Fruit fly (Drosophila melanogaster) whole organism, embryonic: Measurements from ENCODE around the gene rempA.

ENCODE experiments used
- BEAF-32 ChIP-seq: fragments of 200-800 bp; sonication (Bioruptor generic); optimal IDR thresholded peaks from 3 replicates; lab custom pipeline; 2017; ENCODE audit warnings: missing biosample characterization, missing genetic modification characterization, mild to moderate bottlenecking, moderate library complexity, missing genetic modification reagents
- Bteb2 ChIP-seq: fragments of 200-800 bp; sonication (Bioruptor generic); optimal IDR thresholded peaks from 2 replicates; lab custom pipeline; 2016; ENCODE audit warnings: missing biosample characterization, missing genetic modification characterization
- CG11085 ChIP-seq: fragments of 200-800 bp; sonication (Bioruptor generic); IDR thresholded peaks from 2 replicates; pipeline ENCODE4 v1.3.6; 2022; ENCODE audit warnings: missing biosample characterization, missing genetic modification characterization
- CG14860 ChIP-seq: fragments of 200-800 bp; sonication (Bioruptor generic); IDR thresholded peaks from 3 replicates; pipeline ENCODE4 v1.3.6; 2022; ENCODE audit warnings: missing biosample characterization, missing genetic modification characterization; ENCODE audit not compliant: partially characterized antibody
- CG1603 ChIP-seq: fragments of 200-800 bp; sonication (Bioruptor generic); optimal IDR thresholded peaks from 2 replicates; lab custom pipeline; 2019; ENCODE audit warnings: missing biosample characterization, mild to moderate bottlenecking, missing genetic modification characterization, moderate library complexity
- CG16779 ChIP-seq: fragments of 200-800 bp; sonication (Bioruptor generic); IDR thresholded peaks from 2 replicates; pipeline ENCODE4 v1.3.6; 2022; ENCODE audit warnings: missing biosample characterization, missing genetic modification characterization
- CG16813 ChIP-seq: fragments of 200-800 bp; sonication (Bioruptor generic); IDR thresholded peaks from 3 replicates; pipeline ENCODE4 v1.3.6; 2022; ENCODE audit warnings: missing biosample characterization, missing genetic modification characterization; ENCODE audit not compliant: partially characterized antibody
- CG1832 ChIP-seq: fragments of 200-800 bp; sonication (Bioruptor generic); optimal IDR thresholded peaks from 2 replicates; lab custom pipeline; 2017; ENCODE audit warnings: missing biosample characterization, mild to moderate bottlenecking, missing genetic modification characterization, inconsistent platforms
- CG18476 ChIP-seq: fragments of 200-800 bp; sonication (Bioruptor generic); optimal IDR thresholded peaks from 2 replicates; lab custom pipeline; 2016; ENCODE audit warnings: missing biosample characterization, mild to moderate bottlenecking, missing genetic modification characterization
- CG2116 ChIP-seq: fragments of 200-800 bp; sonication (Bioruptor generic); optimal IDR thresholded peaks from 3 replicates; lab custom pipeline; 2018; ENCODE audit warnings: missing biosample characterization, mild to moderate bottlenecking, missing genetic modification characterization
- CG2712 ChIP-seq: fragments of 200-800 bp; optimal IDR thresholded peaks from 3 replicates; lab custom pipeline; 2019; ENCODE audit warnings: missing biosample characterization, mild to moderate bottlenecking, missing genetic modification characterization, moderate library complexity
- CG3065 ChIP-seq: fragments of 200-800 bp; sonication (Bioruptor generic); optimal IDR thresholded peaks from 2 replicates; lab custom pipeline; 2016; ENCODE audit warnings: missing biosample characterization, missing genetic modification characterization
- CG4328 ChIP-seq: fragments of 200-800 bp; sonication (Bioruptor generic); optimal IDR thresholded peaks from 3 replicates; lab custom pipeline; 2017; ENCODE audit warnings: missing biosample characterization, missing genetic modification reagents, missing genetic modification characterization
- CG6175 ChIP-seq: fragments of 200-800 bp; sonication (Bioruptor generic); IDR thresholded peaks from 3 replicates; pipeline ENCODE4 v1.3.6; 2022; ENCODE audit warnings: missing biosample characterization, missing genetic modification characterization
- CG6683 ChIP-seq: fragments of 200-800 bp; sonication (Bioruptor generic); optimal IDR thresholded peaks from 2 replicates; lab custom pipeline; 2017; ENCODE audit warnings: missing biosample characterization, mild to moderate bottlenecking, missing genetic modification characterization, missing genetic modification reagents
- CG6791 ChIP-seq: fragments of 200-800 bp; sonication (Bioruptor generic); IDR thresholded peaks from 3 replicates; pipeline ENCODE4 v1.3.6; 2022; ENCODE audit warnings: missing biosample characterization, missing genetic modification characterization; ENCODE audit not compliant: partially characterized antibody
- CG7963 ChIP-seq: fragments of 200-800 bp; sonication (Bioruptor generic); IDR thresholded peaks from 3 replicates; pipeline ENCODE4 v1.3.6; 2022; ENCODE audit warnings: missing biosample characterization, missing genetic modification characterization; ENCODE audit not compliant: partially characterized antibody
- Deaf1 ChIP-seq: fragments of 200-800 bp; optimal IDR thresholded peaks from 3 replicates; lab custom pipeline; 2019; ENCODE audit warnings: missing biosample characterization, mild to moderate bottlenecking, missing genetic modification characterization, moderate library complexity
- Dp ChIP-seq: fragments of 200-800 bp; sonication (Bioruptor generic); optimal IDR thresholded peaks from 2 replicates; lab custom pipeline; 2018; ENCODE audit warnings: missing biosample characterization, mild to moderate bottlenecking, missing genetic modification characterization, moderate library complexity
- Dref ChIP-seq: fragments of 200-800 bp; sonication (Bioruptor generic); IDR thresholded peaks from 2 replicates; pipeline ENCODE4 v1.3.6; 2022; ENCODE audit warnings: missing biosample characterization, missing genetic modification characterization
- Drgx ChIP-seq: fragments of 200-800 bp; sonication (Bioruptor generic); IDR thresholded peaks from 2 replicates; pipeline ENCODE4 v1.3.6; 2022; ENCODE audit warnings: missing biosample characterization, missing genetic modification characterization
- E2f1 ChIP-seq: fragments of 200-800 bp; sonication (Bioruptor generic); IDR thresholded peaks from 2 replicates; pipeline ENCODE4 v1.3.6; 2022; ENCODE audit warnings: missing biosample characterization, missing genetic modification characterization
- Eip74EF ChIP-seq, 2 experiments: fragments of 200-800 bp in 1 of 2; fragments of >200 bp in 1 of 2; sonication (Bioruptor generic) in 1 of 2; optimal IDR thresholded peaks; 2 replicates each; lab custom pipeline; 2017 to 2019; ENCODE audit warnings: missing biosample characterization in 2 of 2, missing genetic modification characterization in 2 of 2, mild to moderate bottlenecking in 1 of 2, moderate library complexity in 1 of 2
- Ets65A ChIP-seq: fragments of 200-800 bp; sonication (Bioruptor generic); peaks from one replicate; lab custom pipeline; 2016; ENCODE audit warnings: missing biosample characterization, missing genetic modification characterization
- Ets97D ChIP-seq: fragments of 200-800 bp; sonication (Bioruptor generic); optimal IDR thresholded peaks from 3 replicates; lab custom pipeline; 2016; ENCODE audit warnings: missing biosample characterization, missing genetic modification characterization
- Hey ChIP-seq: fragments of 200-800 bp; sonication (Bioruptor generic); optimal IDR thresholded peaks from 3 replicates; lab custom pipeline; 2018; ENCODE audit warnings: missing biosample characterization, mild to moderate bottlenecking, missing genetic modification characterization
- HmgZ ChIP-seq: fragments of 200-800 bp; sonication (Bioruptor generic); optimal IDR thresholded peaks from 2 replicates; lab custom pipeline; 2018; ENCODE audit warnings: missing biosample characterization, mild to moderate bottlenecking, missing genetic modification characterization
- Med ChIP-seq: fragments of 200-800 bp; sonication (Bioruptor generic); peaks from one replicate; lab custom pipeline; 2016; ENCODE audit warnings: missing biosample characterization, missing genetic modification characterization, mild to moderate bottlenecking, inconsistent platforms, moderate library complexity
- Nf-YB ChIP-seq: fragments of 200-800 bp; sonication (Bioruptor generic); optimal IDR thresholded peaks from 3 replicates; lab custom pipeline; 2019; ENCODE audit warnings: missing biosample characterization, mild to moderate bottlenecking, missing genetic modification characterization, moderate library complexity
- Nf-YC ChIP-seq: fragments of 200-800 bp; optimal IDR thresholded peaks from 3 replicates; lab custom pipeline; 2019; ENCODE audit warnings: missing biosample characterization, mild to moderate bottlenecking, missing genetic modification characterization, moderate library complexity
- Sin3A ChIP-seq: fragments of >200 bp; optimal IDR thresholded peaks from 2 replicates; lab custom pipeline; 2018
- Sry-δ ChIP-seq: fragments of 200-800 bp; sonication (Bioruptor generic); optimal IDR thresholded peaks from 2 replicates; lab custom pipeline; 2016; ENCODE audit warnings: missing biosample characterization, missing genetic modification characterization
- Stat92E ChIP-seq, 3 experiments: fragments of >200 bp in 2 of 3; fragments of 200-800 bp in 1 of 3; sonication (Bioruptor generic) in 1 of 3; optimal IDR thresholded peaks; 2 replicates each; lab custom pipeline; 2017 to 2019; ENCODE audit warnings: missing biosample characterization in 3 of 3, missing genetic modification characterization in 3 of 3, mild to moderate bottlenecking in 1 of 3, moderate library complexity in 1 of 3
- Xbp1 ChIP-seq: fragments of 200-800 bp; sonication (Bioruptor generic); optimal IDR thresholded peaks from 3 replicates; lab custom pipeline; 2016; ENCODE audit warnings: missing biosample characterization, mild to moderate bottlenecking, missing genetic modification characterization
- btn ChIP-seq: fragments of 200-800 bp; sonication (Bioruptor generic); optimal IDR thresholded peaks from 2 replicates; lab custom pipeline; 2016; ENCODE audit warnings: missing biosample characterization, missing genetic modification characterization
- cg ChIP-seq: fragments of 200-800 bp; sonication (Bioruptor generic); optimal IDR thresholded peaks from 3 replicates; lab custom pipeline; 2019; ENCODE audit warnings: missing biosample characterization, mild to moderate bottlenecking, missing genetic modification characterization, moderate library complexity
- chinmo ChIP-seq: fragments of 200-800 bp; sonication (Bioruptor generic); IDR thresholded peaks from 4 replicates; pipeline ENCODE4 v1.3.6; 2022; ENCODE audit warnings: missing biosample characterization, missing genetic modification characterization; ENCODE audit not compliant: partially characterized antibody
- crol ChIP-seq: fragments of 200-800 bp; sonication (Bioruptor generic); IDR thresholded peaks from 2 replicates; pipeline ENCODE4 v1.3.6; 2022; ENCODE audit warnings: missing biosample characterization, missing genetic modification characterization
- dpn ChIP-seq, 2 experiments: fragments of 200-800 bp; sonication (Bioruptor generic); optimal IDR thresholded peaks; 3 replicates each; lab custom pipeline; 2016; ENCODE audit warnings: missing biosample characterization in 2 of 2, missing genetic modification characterization in 2 of 2
- gsb ChIP-seq: fragments of 200-800 bp; sonication (Bioruptor generic); IDR thresholded peaks from 2 replicates; pipeline ENCODE4 v1.3.6; 2022; ENCODE audit warnings: missing biosample characterization, missing genetic modification characterization
- jigr1 ChIP-seq: fragments of 200-800 bp; sonication (Bioruptor generic); IDR thresholded peaks from 3 replicates; pipeline ENCODE4 v1.3.6; 2022; ENCODE audit warnings: missing biosample characterization, missing genetic modification characterization
- mirr ChIP-seq: fragments of 200-800 bp; sonication (Bioruptor generic); optimal IDR thresholded peaks from 3 replicates; lab custom pipeline; 2018; ENCODE audit warnings: missing biosample characterization, mild to moderate bottlenecking, missing genetic modification characterization
- nerfin-2 ChIP-seq: fragments of 200-800 bp; sonication (Bioruptor generic); IDR thresholded peaks from 2 replicates; pipeline ENCODE4 v1.3.6; 2022; ENCODE audit warnings: missing biosample characterization, missing genetic modification characterization; ENCODE audit not compliant: partially characterized antibody
- p53 ChIP-seq: fragments of 200-800 bp; sonication (Bioruptor generic); optimal IDR thresholded peaks from 2 replicates; lab custom pipeline; 2016; ENCODE audit warnings: missing biosample characterization, missing genetic modification characterization
- pb ChIP-seq: fragments of 200-800 bp; sonication (Bioruptor generic); optimal IDR thresholded peaks from 3 replicates; lab custom pipeline; 2016; ENCODE audit warnings: missing biosample characterization, missing genetic modification characterization
- so ChIP-seq: fragments of 200-800 bp; sonication (Bioruptor generic); IDR thresholded peaks from 3 replicates; pipeline ENCODE4 v1.3.6; 2022; ENCODE audit warnings: missing biosample characterization, missing genetic modification characterization
- tna ChIP-seq: fragments of 200-800 bp; sonication (Bioruptor generic); IDR thresholded peaks from 2 replicates; pipeline ENCODE4 v1.3.6; 2022; ENCODE audit warnings: missing biosample characterization, missing genetic modification characterization; ENCODE audit not compliant: partially characterized antibody

Gene rempA

dm6 chr2L:549637-550036 is 10.5 kb downstream of the rempA start (continued):
- peak; percentile 74 for TF ChIP-seq CG6791 (GFP tag; lab: Robert Waterston, UW)
- TF ChIP-seq so (GFP tag; lab: Robert Waterston, UW) = no peak
- TF ChIP-seq CG7963 (GFP tag; lab: Robert Waterston, UW) = peak; percentile 77
- peak; percentile 73 for TF ChIP-seq CG14860 (GFP tag; lab: Robert Waterston, UW)
- TF ChIP-seq BEAF-32 = no peak
- TF ChIP-seq Eip74EF (GFP tag; optimal IDR thresholded peaks at IDR 0.05; lab: Kevin White, UChicago) = no peak
- TF ChIP-seq tna = peak; percentile 46; the same call in 1 of the 2 replicates
- no peak for TF ChIP-seq crol (GFP tag; lab: Robert Waterston, UW)
- TF ChIP-seq mirr (GFP tag; lab: Kevin White, UChicago) = no peak
- TF ChIP-seq Hey (tag; lab: Kevin White, UChicago) = peak; percentile 90
- no peak for TF ChIP-seq Dref
- 0 out of 3 replicates have a peak, but pooled peaks have one; percentile 38 for TF ChIP-seq CG16813 (GFP tag; lab: Robert Waterston, UW)
- no peak for TF ChIP-seq Bteb2
- no peak for TF ChIP-seq CG11085 (GFP tag; lab: Robert Waterston, UW)
- no peak for TF ChIP-seq E2f1
- TF ChIP-seq CG6683 (GFP tag; lab: Kevin White, UChicago) = no peak
- no peak for TF ChIP-seq gsb (GFP tag; lab: Robert Waterston, UW)
- TF ChIP-seq pb (GFP tag; lab: Kevin White, UChicago) = no peak
- no peak for TF ChIP-seq CG4328

dm6 chr2L:547978-548377 is 12.1 kb downstream of the rempA start:
- TF ChIP-seq Nf-YC (tag; lab: Kevin White, UChicago) = peak; percentile 96
- TF ChIP-seq cg (GFP tag; lab: Kevin White, UChicago) = peak; percentile 36
- TF ChIP-seq Deaf1 (tag; lab: Kevin White, UChicago) = peak; percentile 33
- 0 out of 4 replicates have a peak, but pooled peaks have one; percentile 13 for TF ChIP-seq chinmo (GFP tag; lab: Robert Waterston, UW)
- no peak for TF ChIP-seq Drgx (GFP tag; lab: Robert Waterston, UW)
- TF ChIP-seq CG1832 = peak; percentile 18
- TF ChIP-seq Nf-YB = peak; percentile 93
- TF ChIP-seq Ets65A (GFP tag; lab: Kevin White, UChicago) = peak; percentile 61
- no peak for TF ChIP-seq jigr1

- TF ChIP-seq nerfin-2 (peak; percentile 51; the same call in 1 of the 2 replicates), CG16779 (no peak), Ets97D (GFP tag; lab: Kevin White, UChicago) (peak; percentile 42), CG2712 (tag; lab: Kevin White, UChicago) (no peak), CG2116 (GFP tag; lab: Kevin White, UChicago) (peak; percentile 68), dpn (GFP tag; optimal IDR thresholded peaks at IDR 0.05; lab: Kevin White, UChicago) (no peak), HmgZ (tag; lab: Kevin White, UChicago) (peak; percentile 44), Sin3A (lab: Kevin White, UChicago) (peak; percentile 10), CG3065 (GFP tag; lab: Kevin White, UChicago) (no peak), p53 (GFP tag; lab: Kevin White, UChicago) (no peak), crol (GFP tag; lab: Robert Waterston, UW) (peak; percentile 69), Sry-δ (GFP tag; lab: Kevin White, UChicago) (peak; percentile 59), Med (peak; percentile 76), BEAF-32 (peak; percentile 65), Xbp1 (GFP tag; lab: Kevin White, UChicago) (peak; percentile 81), btn (no peak), Stat92E (GFP tag; optimal IDR thresholded peaks at IDR 0.05; lab: Kevin White, UChicago) (peak in 1 of 3 experiments; percentile 3), tna (peak; percentile 67), CG18476 (no peak), CG6175 (GFP tag; lab: Robert Waterston, UW) (no peak), CG1603 (tag; lab: Kevin White, UChicago) (peak; percentile 74), Dp (GFP tag; lab: Kevin White, UChicago) (peak; percentile 63)
These were observed 15.5 kb downstream of the rempA start, which contains the start of the genes Spp and nAChRbeta3 for dm6 chr2L:544444-545179. TSS of gene Spp (minus strand) at chr2L:544653. TSS of gene nAChRbeta3 (plus strand) at chr2L:545129.
